Worm (Caenorhabditis elegans) whole organism, L1 larva: ENCODE measurements around the gene K03H1.7.

Experiments
- C16A3.4 ChIP-seq: fragments of 150-350 bp; optimal IDR thresholded peaks from 2 replicates; lab custom pipeline; 2014; ENCODE audit warnings: missing biosample characterization, missing genetic modification characterization
- aha-1 ChIP-seq: fragments of 150-350 bp; optimal IDR thresholded peaks from 2 replicates; lab custom pipeline; 2014; ENCODE audit warnings: missing biosample characterization, missing genetic modification characterization
- alr-1 ChIP-seq: fragments of 200-800 bp; sonication (Bioruptor generic); optimal IDR thresholded peaks from 2 replicates; lab custom pipeline; 2018; ENCODE audit warnings: borderline replicate concordance, mild to moderate bottlenecking, missing genetic modification characterization, missing compliant biosample characterization
- ama-1 ChIP-seq: fragments of 150-350 bp; optimal IDR thresholded peaks from 2 replicates; lab custom pipeline; 2014
- blmp-1 ChIP-seq: fragments of 150-350 bp; optimal IDR thresholded peaks from 2 replicates; lab custom pipeline; 2014; ENCODE audit warnings: missing biosample characterization, missing genetic modification characterization
- ceh-63 ChIP-seq: fragments of 200-800 bp; sonication (Bioruptor generic); optimal IDR thresholded peaks from 2 replicates; lab custom pipeline; 2018; ENCODE audit warnings: mild to moderate bottlenecking, missing genetic modification characterization, missing compliant biosample characterization
- ceh-82 ChIP-seq, 3 experiments: fragments of 150-350 bp in 1 of 3; sonication (generic microtip) in 2 of 3; optimal IDR thresholded peaks; 2 replicates each; lab custom pipeline; 2014 to 2017; ENCODE audit warnings: missing biosample characterization in 3 of 3, missing genetic modification characterization in 3 of 3
- ceh-88 ChIP-seq: fragments of 200-800 bp; sonication (Bioruptor generic); IDR thresholded peaks from 2 replicates; pipeline ENCODE4 v1.3.6; 2022; ENCODE audit warnings: missing genetic modification characterization, missing compliant biosample characterization
- ces-1 ChIP-seq: fragments of 150-350 bp; optimal IDR thresholded peaks from 2 replicates; lab custom pipeline; 2014; ENCODE audit warnings: missing biosample characterization, missing genetic modification reagents, missing genetic modification characterization
- dpl-1 ChIP-seq, 3 experiments: fragments of 150-350 bp in 2 of 3; sonication (generic microtip) in 1 of 3; optimal IDR thresholded peaks; 2 replicates each; lab custom pipeline; 2014 to 2017; ENCODE audit warnings: missing biosample characterization in 3 of 3, missing genetic modification characterization in 3 of 3, missing genetic modification reagents in 3 of 3
- dsc-1 ChIP-seq: sonication (generic microtip); optimal IDR thresholded peaks from 2 replicates; lab custom pipeline; 2016; ENCODE audit warnings: mild to moderate bottlenecking, missing genetic modification characterization, missing compliant biosample characterization
- egl-13 ChIP-seq: sonication (generic microtip); optimal IDR thresholded peaks from 2 replicates; lab custom pipeline; 2016; ENCODE audit warnings: missing genotype, missing genetic modification reagents, missing genetic modification characterization, missing compliant biosample characterization
- egl-27 ChIP-seq, 2 experiments: fragments of 150-350 bp in 1 of 2; sonication (generic microtip); optimal IDR thresholded peaks; 3 replicates each; lab custom pipeline; 2017 to 2018; ENCODE audit warnings: missing biosample characterization in 2 of 2, missing genetic modification characterization in 2 of 2, missing genetic modification reagents in 2 of 2
- elt-2 ChIP-seq: sonication (generic microtip); optimal IDR thresholded peaks from 2 replicates; lab custom pipeline; 2016; ENCODE audit warnings: missing genetic modification characterization, mild to moderate bottlenecking, inconsistent platforms, missing compliant biosample characterization, missing genetic modification reagents
- ets-5 ChIP-seq: fragments of 200-800 bp; sonication (Bioruptor generic); IDR thresholded peaks from 2 replicates; pipeline ENCODE4 v1.3.6; 2022; ENCODE audit warnings: missing genetic modification characterization, missing compliant biosample characterization
- fkh-4 ChIP-seq: sonication (generic microtip); optimal IDR thresholded peaks from 2 replicates; lab custom pipeline; 2016; ENCODE audit warnings: missing compliant biosample characterization, missing genetic modification characterization, borderline replicate concordance
- fos-1 ChIP-seq: fragments of 150-350 bp; optimal IDR thresholded peaks from 2 replicates; lab custom pipeline; 2014; ENCODE audit warnings: missing biosample characterization, missing genetic modification characterization
- grh-1 ChIP-seq: fragments of 200-800 bp; sonication (Bioruptor generic); IDR thresholded peaks from 2 replicates; pipeline ENCODE4 v1.3.6; 2022; ENCODE audit warnings: missing genetic modification reagents, missing genetic modification characterization, missing compliant biosample characterization
- hpl-2 ChIP-seq: fragments of 150-350 bp; optimal IDR thresholded peaks from 2 replicates; lab custom pipeline; 2014; ENCODE audit warnings: missing biosample characterization, missing genetic modification reagents, missing genetic modification characterization
- lin-15B ChIP-seq: fragments of 150-350 bp; sonication (generic microtip); optimal IDR thresholded peaks from 3 replicates; lab custom pipeline; 2014; ENCODE audit warnings: missing biosample characterization, missing genetic modification characterization
- lin-35 ChIP-seq, 2 experiments: fragments of 150-350 bp; optimal IDR thresholded peaks; 2 replicates each; lab custom pipeline; 2014; ENCODE audit warnings: missing biosample characterization in 2 of 2, missing genetic modification characterization in 2 of 2, missing genetic modification reagents in 2 of 2
- lir-3 ChIP-seq: sonication (generic microtip); optimal IDR thresholded peaks from 2 replicates; lab custom pipeline; 2016; ENCODE audit warnings: mild to moderate bottlenecking, missing genetic modification characterization, moderate library complexity, missing compliant biosample characterization; ENCODE audit not compliant: poor library complexity
- mab-9 ChIP-seq: fragments of 200-800 bp; sonication (Bioruptor generic); IDR thresholded peaks from 2 replicates; pipeline ENCODE4 v1.3.6; 2022; ENCODE audit warnings: missing genetic modification reagents, missing genetic modification characterization, missing compliant biosample characterization
- mep-1 ChIP-seq: fragments of 150-350 bp; optimal IDR thresholded peaks from 2 replicates; lab custom pipeline; 2014; ENCODE audit warnings: missing biosample characterization, missing genetic modification characterization
- nhr-28 ChIP-seq: fragments of 150-350 bp; optimal IDR thresholded peaks from 2 replicates; lab custom pipeline; 2014; ENCODE audit warnings: missing biosample characterization, missing genetic modification characterization
- nhr-47 ChIP-seq: sonication (generic microtip); optimal IDR thresholded peaks from 2 replicates; lab custom pipeline; 2016; ENCODE audit warnings: mild to moderate bottlenecking, missing genetic modification characterization, moderate library complexity, missing compliant biosample characterization
- nhr-76 ChIP-seq: sonication (generic microtip); optimal IDR thresholded peaks from 2 replicates; lab custom pipeline; 2017; ENCODE audit warnings: missing biosample characterization, missing genetic modification characterization
- nhr-85 ChIP-seq: sonication (generic microtip); peaks from one replicate; lab custom pipeline; 2016; ENCODE audit warnings: missing genetic modification characterization, inconsistent platforms, missing compliant biosample characterization
- pqm-1 ChIP-seq: sonication (generic microtip); optimal IDR thresholded peaks from 3 replicates; lab custom pipeline; 2017; ENCODE audit warnings: missing biosample characterization, missing genetic modification characterization
- snu-23 ChIP-seq: sonication (generic microtip); optimal IDR thresholded peaks from 2 replicates; lab custom pipeline; 2016; ENCODE audit warnings: missing genetic modification characterization, missing compliant biosample characterization
- sup-37 ChIP-seq: fragments of 200-800 bp; sonication (Bioruptor generic); optimal IDR thresholded peaks from 2 replicates; lab custom pipeline; 2018; ENCODE audit warnings: mild to moderate bottlenecking, missing genetic modification characterization, missing compliant biosample characterization
- swsn-7 ChIP-seq: sonication (generic microtip); optimal IDR thresholded peaks from 2 replicates; lab custom pipeline; 2016; ENCODE audit warnings: missing genetic modification characterization, missing compliant biosample characterization
- unc-62 ChIP-seq: fragments of 150-350 bp; optimal IDR thresholded peaks from 2 replicates; lab custom pipeline; 2014; ENCODE audit warnings: missing biosample characterization, missing genetic modification reagents, missing genetic modification characterization
- vab-15 ChIP-seq: sonication (generic microtip); optimal IDR thresholded peaks from 2 replicates; lab custom pipeline; 2017; ENCODE audit warnings: missing genotype, mild to moderate bottlenecking, missing genetic modification characterization, missing compliant biosample characterization
- xbp-1 ChIP-seq: sonication (generic microtip); optimal IDR thresholded peaks from 2 replicates; lab custom pipeline; 2016; ENCODE audit warnings: missing genetic modification characterization, missing compliant biosample characterization
- ztf-11 ChIP-seq, 2 experiments: sonication (generic microtip); optimal IDR thresholded peaks; 2 replicates each; lab custom pipeline; 2016 to 2017; ENCODE audit warnings: missing genetic modification characterization in 2 of 2, missing biosample characterization in 1 of 2, missing compliant biosample characterization in 1 of 2

K03H1.7 gene

ce11 chrIII:9956665-9957401, 9.6 kb downstream of the K03H1.7 start, which contains the start of gene alx-1 (continued):
- TF ChIP-seq hpl-2 (GFP tag; lab: Kevin White, UChicago): no peak
- no peak for TF ChIP-seq unc-62
- TF ChIP-seq lin-35 (GFP tag; optimal IDR thresholded peaks at IDR 0.05; lab: Kevin White, UChicago): no peak
- no peak for TF ChIP-seq mab-9 (GFP tag; lab: Robert Waterston, UW)
- TF ChIP-seq dpl-1 (GFP tag; optimal IDR thresholded peaks at IDR 0.05; lab: Kevin White, UChicago): no peak
- TF ChIP-seq nhr-28 (tag; lab: Kevin White, UChicago): no peak
- TF ChIP-seq lir-3 (tag; lab: Kevin White, UChicago): no peak
- no peak for TF ChIP-seq swsn-7
- no peak for TF ChIP-seq egl-13 (tag; lab: Kevin White, UChicago)
- TF ChIP-seq nhr-85: peak; percentile 52
- TF ChIP-seq nhr-47 (tag; lab: Kevin White, UChicago): no peak

ce11 chrIII:9963447-9963846, 16.2 kb downstream of the K03H1.7 start:
- TF ChIP-seq lir-3 (tag; lab: Kevin White, UChicago) (no peak), egl-27 (tag; optimal IDR thresholded peaks at IDR 0.05; lab: Kevin White, UChicago) (no peak), ztf-11 (tag; optimal IDR thresholded peaks at IDR 0.05; lab: Kevin White, UChicago) (no peak), elt-2 (tag; lab: Kevin White, UChicago) (no peak), ces-1 (GFP tag; lab: Kevin White, UChicago) (no peak), C16A3.4 (tag; lab: Kevin White, UChicago) (no peak), ceh-88 (GFP tag; lab: Robert Waterston, UW) (no peak)

ce11 chrIII:9964416-9964815, 17.2 kb downstream of the K03H1.7 start:
- TF ChIP-seq ceh-63 (no peak), xbp-1 (no peak), snu-23 (GFP tag; lab: Kevin White, UChicago) (no peak)
- TF ChIP-seq, all 84 proteins: peak for 0

- no peak for TF ChIP-seq ceh-82 (tag; optimal IDR thresholded peaks at IDR 0.05; lab: Kevin White, UChicago)
- no peak for TF ChIP-seq ets-5
- peak; percentile 39 for TF ChIP-seq blmp-1 (tag; lab: Kevin White, UChicago)
- TF ChIP-seq ces-1 (GFP tag; lab: Kevin White, UChicago): no peak
- TF ChIP-seq, all 84 proteins: peak for 1
Observed at ce11 chrIII:9965444-9965843, 18.2 kb downstream of the K03H1.7 start.

- TF ChIP-seq elt-2 (tag; lab: Kevin White, UChicago) (no peak), lin-35 (GFP tag; optimal IDR thresholded peaks at IDR 0.05; lab: Kevin White, UChicago) (no peak), vab-15 (tag; lab: Kevin White, UChicago) (no peak), lin-15B (tag; lab: Kevin White, UChicago) (no peak), grh-1 (no peak), ama-1 (lab: Kevin White, UChicago) (no peak), aha-1 (no peak), fkh-4 (tag; lab: Kevin White, UChicago) (no peak), mep-1 (tag; lab: Kevin White, UChicago) (no peak), lir-3 (tag; lab: Kevin White, UChicago) (no peak), fos-1 (tag; lab: Kevin White, UChicago) (no peak), dsc-1 (tag; lab: Kevin White, UChicago) (no peak), alr-1 (tag; lab: Kevin White, UChicago) (no peak), sup-37 (no peak), C16A3.4 (tag; lab: Kevin White, UChicago) (no peak), pqm-1 (no peak), nhr-76 (tag; lab: Kevin White, UChicago) (no peak), blmp-1 (tag; lab: Kevin White, UChicago) (no peak)
Observed at ce11 chrIII:9969371-9969770, 22.2 kb downstream of the K03H1.7 start.
